Worm (Caenorhabditis elegans): Measurements from ENCODE around the gene nta-1.

DNA sequence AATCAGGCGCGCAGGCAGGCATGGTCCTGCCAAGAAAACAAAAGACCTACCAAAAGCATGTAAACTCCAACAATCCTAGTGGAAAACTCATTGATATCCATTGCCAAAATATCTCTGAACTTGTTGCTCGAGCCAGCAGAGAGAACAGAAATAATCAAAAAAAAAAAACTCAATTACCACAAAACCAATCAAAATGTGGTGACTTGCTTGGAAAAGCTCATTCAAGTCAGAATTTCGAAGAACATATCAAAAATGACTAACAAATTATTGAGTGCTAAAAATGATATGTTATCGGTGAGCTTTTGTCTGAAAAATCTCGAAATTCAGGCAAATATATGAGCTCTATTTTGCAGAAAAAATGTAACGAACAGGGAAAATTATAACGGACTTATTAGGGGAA lies 42.3 kb downstream of the nta-1 start, which contains the start of gene srx-105:
- TF ChIP-seq sox-4 (tag; optimal IDR thresholded peaks at IDR 0.05), result no peak
- TF ChIP-seq ama-1 (optimal IDR thresholded peaks at IDR 0.05), result no peak
- no peak for TF ChIP-seq tbx-2 (tag; optimal IDR thresholded peaks at IDR 0.05)
- TF ChIP-seq ceh-31 (tag; optimal IDR thresholded peaks at IDR 0.05), result no peak
- no peak for TF ChIP-seq ceh-14 (tag; optimal IDR thresholded peaks at IDR 0.05)
- TF ChIP-seq pha-4 (tag; optimal IDR thresholded peaks at IDR 0.05), result no peak
- TF ChIP-seq ceh-19 (GFP tag; optimal IDR thresholded peaks at IDR 0.05), result no peak
- no peak for TF ChIP-seq nhr-11 (tag; optimal IDR thresholded peaks at IDR 0.05)
- TF ChIP-seq fax-1 (tag; optimal IDR thresholded peaks at IDR 0.05), result no peak
- no peak for TF ChIP-seq F13H6.1 (tag; optimal IDR thresholded peaks at IDR 0.05)
